Fruit fly (Drosophila melanogaster): Measurements from ENCODE around the gene CG43400.

- TF ChIP-seq usp (GFP tag; optimal IDR thresholded peaks at IDR 0.05) (no peak), CG8478 (optimal IDR thresholded peaks at IDR 0.05) (no peak), EcR (GFP tag; optimal IDR thresholded peaks at IDR 0.05) (no peak), psq (optimal IDR thresholded peaks at IDR 0.05) (no peak), pan (optimal IDR thresholded peaks at IDR 0.05) (no peak)
Observed at dm6 chr2L:8471667-8472066, 18.9 kb upstream of the CG43400 start.
